Worm (Caenorhabditis elegans) whole organism, L1 larva: ENCODE measurements around the gene utx-1.

Experiments
- C34B4.2 ChIP-seq: sonication (generic microtip); optimal IDR thresholded peaks from 2 replicates; lab custom pipeline; 2017; ENCODE audit warnings: mild to moderate bottlenecking, missing genetic modification characterization, missing compliant biosample characterization
- Y116A8C.19 ChIP-seq: sonication (generic microtip); optimal IDR thresholded peaks from 2 replicates; lab custom pipeline; 2016; ENCODE audit warnings: missing compliant biosample characterization, missing genetic modification characterization, borderline replicate concordance
- aha-1 ChIP-seq: fragments of 150-350 bp; optimal IDR thresholded peaks from 2 replicates; lab custom pipeline; 2014; ENCODE audit warnings: missing biosample characterization, missing genetic modification characterization
- alr-1 ChIP-seq: fragments of 200-800 bp; sonication (Bioruptor generic); optimal IDR thresholded peaks from 2 replicates; lab custom pipeline; 2018; ENCODE audit warnings: borderline replicate concordance, mild to moderate bottlenecking, missing genetic modification characterization, missing compliant biosample characterization
- aly-2 ChIP-seq: fragments of 150-350 bp; optimal IDR thresholded peaks from 2 replicates; lab custom pipeline; 2014; ENCODE audit warnings: missing biosample characterization, missing genetic modification characterization
- ama-1 ChIP-seq: fragments of 150-350 bp; optimal IDR thresholded peaks from 2 replicates; lab custom pipeline; 2014
- blmp-1 ChIP-seq: fragments of 150-350 bp; optimal IDR thresholded peaks from 2 replicates; lab custom pipeline; 2014; ENCODE audit warnings: missing biosample characterization, missing genetic modification characterization
- ceh-88 ChIP-seq: fragments of 200-800 bp; sonication (Bioruptor generic); IDR thresholded peaks from 2 replicates; pipeline ENCODE4 v1.3.6; 2022; ENCODE audit warnings: missing genetic modification characterization, missing compliant biosample characterization
- ceh-90 ChIP-seq: sonication (generic microtip); optimal IDR thresholded peaks from 2 replicates; lab custom pipeline; 2016; ENCODE audit warnings: missing genetic modification characterization, missing compliant biosample characterization
- dsc-1 ChIP-seq: sonication (generic microtip); optimal IDR thresholded peaks from 2 replicates; lab custom pipeline; 2016; ENCODE audit warnings: mild to moderate bottlenecking, missing genetic modification characterization, missing compliant biosample characterization
- efl-1 ChIP-seq, 4 experiments: fragments of 150-350 bp; optimal IDR thresholded peaks in 3 of 4; peaks in 1 of 4; 1 replicate in 1 of 4; 2 replicates in 3 of 4; lab custom pipeline; 2014; ENCODE audit warnings: missing biosample characterization in 2 of 4, missing genetic modification characterization in 2 of 4, missing genetic modification reagents in 2 of 4
- efl-3 ChIP-seq: fragments of 200-800 bp; sonication (Bioruptor generic); optimal IDR thresholded peaks from 2 replicates; lab custom pipeline; 2018; ENCODE audit warnings: mild to moderate bottlenecking, missing genetic modification characterization, missing compliant biosample characterization
- egl-27 ChIP-seq, 2 experiments: fragments of 150-350 bp in 1 of 2; sonication (generic microtip); optimal IDR thresholded peaks; 3 replicates each; lab custom pipeline; 2017 to 2018; ENCODE audit warnings: missing biosample characterization in 2 of 2, missing genetic modification characterization in 2 of 2, missing genetic modification reagents in 2 of 2
- elt-2 ChIP-seq: sonication (generic microtip); optimal IDR thresholded peaks from 2 replicates; lab custom pipeline; 2016; ENCODE audit warnings: missing genetic modification characterization, mild to moderate bottlenecking, inconsistent platforms, missing compliant biosample characterization, missing genetic modification reagents
- elt-3 ChIP-seq, 6 experiments: fragments of 150-350 bp in 1 of 6; sonication (generic microtip); optimal IDR thresholded peaks; 2 replicates each; lab custom pipeline; 2017 to 2018; ENCODE audit warnings: missing biosample characterization in 6 of 6, missing genetic modification characterization in 6 of 6, inconsistent platforms in 1 of 6
- fkh-8 ChIP-seq: sonication (generic microtip); optimal IDR thresholded peaks from 2 replicates; lab custom pipeline; 2016; ENCODE audit warnings: mild to moderate bottlenecking, missing genetic modification characterization, missing compliant biosample characterization
- hlh-17 ChIP-seq: fragments of 200-800 bp; sonication (Bioruptor generic); optimal IDR thresholded peaks from 2 replicates; lab custom pipeline; 2018; ENCODE audit warnings: missing genetic modification characterization, mild to moderate bottlenecking, missing compliant biosample characterization, moderate library complexity, borderline replicate concordance
- hlh-4 ChIP-seq: sonication (generic microtip); optimal IDR thresholded peaks from 2 replicates; lab custom pipeline; 2016; ENCODE audit warnings: mild to moderate bottlenecking, missing genetic modification characterization, missing compliant biosample characterization
- hpl-2 ChIP-seq: fragments of 150-350 bp; optimal IDR thresholded peaks from 2 replicates; lab custom pipeline; 2014; ENCODE audit warnings: missing biosample characterization, missing genetic modification reagents, missing genetic modification characterization
- isw-1 ChIP-seq: fragments of 200-800 bp; sonication (Bioruptor generic); IDR thresholded peaks from 2 replicates; pipeline ENCODE4 v1.3.6; 2022; ENCODE audit warnings: missing genetic modification characterization, missing compliant biosample characterization
- lin-14 ChIP-seq: fragments of 200-800 bp; sonication (Bioruptor generic); optimal IDR thresholded peaks from 2 replicates; lab custom pipeline; 2018; ENCODE audit warnings: mild to moderate bottlenecking, missing genetic modification characterization, moderate library complexity, missing compliant biosample characterization
- lin-15B ChIP-seq: fragments of 150-350 bp; sonication (generic microtip); optimal IDR thresholded peaks from 3 replicates; lab custom pipeline; 2014; ENCODE audit warnings: missing biosample characterization, missing genetic modification characterization
- lin-35 ChIP-seq, 2 experiments: fragments of 150-350 bp; optimal IDR thresholded peaks; 2 replicates each; lab custom pipeline; 2014; ENCODE audit warnings: missing biosample characterization in 2 of 2, missing genetic modification characterization in 2 of 2, missing genetic modification reagents in 2 of 2
- lsy-2 ChIP-seq, 2 experiments: fragments of 150-350 bp; optimal IDR thresholded peaks; 2 replicates each; lab custom pipeline; 2014; ENCODE audit warnings: missing biosample characterization in 2 of 2, missing genetic modification characterization in 2 of 2
- mab-9 ChIP-seq: fragments of 200-800 bp; sonication (Bioruptor generic); IDR thresholded peaks from 2 replicates; pipeline ENCODE4 v1.3.6; 2022; ENCODE audit warnings: missing genetic modification reagents, missing genetic modification characterization, missing compliant biosample characterization
- mep-1 ChIP-seq: fragments of 150-350 bp; optimal IDR thresholded peaks from 2 replicates; lab custom pipeline; 2014; ENCODE audit warnings: missing biosample characterization, missing genetic modification characterization
- nhr-11 ChIP-seq: fragments of 150-350 bp; optimal IDR thresholded peaks from 2 replicates; lab custom pipeline; 2014; ENCODE audit warnings: missing biosample characterization, missing genetic modification characterization
- nhr-20 ChIP-seq: sonication (generic microtip); optimal IDR thresholded peaks from 2 replicates; lab custom pipeline; 2016; ENCODE audit warnings: mild to moderate bottlenecking, missing genetic modification characterization, missing compliant biosample characterization
- nhr-47 ChIP-seq: sonication (generic microtip); optimal IDR thresholded peaks from 2 replicates; lab custom pipeline; 2016; ENCODE audit warnings: mild to moderate bottlenecking, missing genetic modification characterization, moderate library complexity, missing compliant biosample characterization
- nhr-71 ChIP-seq: sonication (generic microtip); optimal IDR thresholded peaks from 2 replicates; lab custom pipeline; 2016; ENCODE audit warnings: mild to moderate bottlenecking, missing genetic modification characterization, moderate library complexity, missing compliant biosample characterization
- nhr-77 ChIP-seq: fragments of 150-350 bp; optimal IDR thresholded peaks from 2 replicates; lab custom pipeline; 2014; ENCODE audit warnings: missing biosample characterization, missing genetic modification characterization
- nhr-85 ChIP-seq: sonication (generic microtip); peaks from one replicate; lab custom pipeline; 2016; ENCODE audit warnings: missing genetic modification characterization, inconsistent platforms, missing compliant biosample characterization
- nhr-90 ChIP-seq: sonication (generic microtip); optimal IDR thresholded peaks from 2 replicates; lab custom pipeline; 2016; ENCODE audit warnings: mild to moderate bottlenecking, missing genetic modification characterization, missing compliant biosample characterization; ENCODE audit not compliant: poor library complexity
- pag-3 ChIP-seq: sonication (generic microtip); optimal IDR thresholded peaks from 2 replicates; lab custom pipeline; 2017; ENCODE audit warnings: missing genetic modification characterization, mild to moderate bottlenecking, missing compliant biosample characterization, antibody characterized with exemption, borderline replicate concordance; ENCODE audit not compliant: insufficient read depth
- pax-3 ChIP-seq: fragments of 200-800 bp; sonication (Bioruptor generic); optimal IDR thresholded peaks from 2 replicates; lab custom pipeline; 2018; ENCODE audit warnings: mild to moderate bottlenecking, missing genetic modification characterization, moderate library complexity, missing compliant biosample characterization
- skn-1 ChIP-seq: fragments of 150-350 bp; optimal IDR thresholded peaks from 2 replicates; lab custom pipeline; 2014; ENCODE audit warnings: missing biosample characterization, missing genetic modification characterization
- sox-4 ChIP-seq: sonication (generic microtip); optimal IDR thresholded peaks from 2 replicates; lab custom pipeline; 2016; ENCODE audit warnings: missing genetic modification characterization, missing compliant biosample characterization
- sptf-1 ChIP-seq: fragments of 150-350 bp; optimal IDR thresholded peaks from 2 replicates; lab custom pipeline; 2014; ENCODE audit warnings: missing biosample characterization, missing genetic modification characterization
- unc-130 ChIP-seq: fragments of 150-350 bp; optimal IDR thresholded peaks from 2 replicates; lab custom pipeline; 2017; ENCODE audit warnings: missing biosample characterization, missing genetic modification characterization, inconsistent platforms
- unc-98 ChIP-seq: fragments of 200-800 bp; sonication (Bioruptor generic); IDR thresholded peaks from 2 replicates; pipeline ENCODE4 v1.3.6; 2022; ENCODE audit warnings: missing genetic modification characterization, missing compliant biosample characterization
- xbp-1 ChIP-seq: sonication (generic microtip); optimal IDR thresholded peaks from 2 replicates; lab custom pipeline; 2016; ENCODE audit warnings: missing genetic modification characterization, missing compliant biosample characterization
- zag-1 ChIP-seq: fragments of 150-350 bp; optimal IDR thresholded peaks from 2 replicates; lab custom pipeline; 2014; ENCODE audit warnings: missing biosample characterization, missing genetic modification characterization
- zip-4 ChIP-seq: fragments of 200-800 bp; sonication (Bioruptor generic); optimal IDR thresholded peaks from 2 replicates; lab custom pipeline; 2018; ENCODE audit warnings: mild to moderate bottlenecking, missing genetic modification characterization, moderate library complexity, missing compliant biosample characterization
- ztf-4 ChIP-seq: fragments of 150-350 bp; optimal IDR thresholded peaks from 2 replicates; lab custom pipeline; 2014; ENCODE audit warnings: missing biosample characterization, missing genetic modification characterization

utx-1 gene

ce11 chrX:8566521-8567032 lies 9.6 kb downstream of the utx-1 start:
- TF ChIP-seq lin-15B (tag; lab: Kevin White, UChicago) (no peak), fkh-8 (peak; percentile 77), nhr-20 (tag; lab: Kevin White, UChicago) (no peak), nhr-47 (peak; percentile 56), lin-14 (GFP tag; lab: Kevin White, UChicago) (no peak), nhr-11 (tag; lab: Kevin White, UChicago) (peak; percentile 42), sptf-1 (no peak), pag-3 (no peak), sox-4 (tag; lab: Kevin White, UChicago) (peak; percentile 39), ztf-4 (tag; lab: Kevin White, UChicago) (no peak), egl-27 (tag; optimal IDR thresholded peaks at IDR 0.05; lab: Kevin White, UChicago) (no peak), xbp-1 (tag; lab: Kevin White, UChicago) (no peak), efl-3 (GFP tag; lab: Kevin White, UChicago) (no peak), pax-3 (tag; lab: Kevin White, UChicago) (no peak), hlh-4 (peak; percentile 55), unc-130 (tag; lab: Kevin White, UChicago) (no peak), aly-2 (tag; lab: Kevin White, UChicago) (no peak), efl-1 (optimal IDR thresholded peaks at IDR 0.05; lab: Kevin White, UChicago) (no peak), efl-1 (GFP tag; optimal IDR thresholded peaks at IDR 0.05 in 1 of 2; lab: Kevin White, UChicago) (no peak), nhr-71 (tag; lab: Kevin White, UChicago) (peak; percentile 54), elt-3 (tag; optimal IDR thresholded peaks at IDR 0.05; lab: Kevin White, UChicago) (no peak), nhr-85 (peak; percentile 13), nhr-90 (tag; lab: Kevin White, UChicago) (no peak), lin-35 (GFP tag; optimal IDR thresholded peaks at IDR 0.05; lab: Kevin White, UChicago) (no peak), ceh-90 (tag; lab: Kevin White, UChicago) (no peak), alr-1 (tag; lab: Kevin White, UChicago) (no peak), zag-1 (tag; lab: Kevin White, UChicago) (no peak)

ce11 chrX:8567166-8567565 lies 10.2 kb downstream of the utx-1 start:
- TF ChIP-seq nhr-85 (peak; percentile 40), efl-1 (optimal IDR thresholded peaks at IDR 0.05; lab: Kevin White, UChicago) (no peak), efl-1 (GFP tag; optimal IDR thresholded peaks at IDR 0.05 in 1 of 2; lab: Kevin White, UChicago) (no peak), nhr-47 (no peak), blmp-1 (peak; percentile 32), lsy-2 (tag; optimal IDR thresholded peaks at IDR 0.05; lab: Kevin White, UChicago) (no peak), lin-14 (GFP tag; lab: Kevin White, UChicago) (peak; percentile 24), elt-3 (tag; optimal IDR thresholded peaks at IDR 0.05; lab: Kevin White, UChicago) (peak in 3 of 6 experiments; percentile 2 to 12 (median 10)), aha-1 (no peak)

- TF ChIP-seq C34B4.2 (tag; lab: Kevin White, UChicago): no peak
- no peak for TF ChIP-seq fkh-8
- no peak for TF ChIP-seq Y116A8C.19 (tag; lab: Kevin White, UChicago)
- no peak for TF ChIP-seq nhr-20 (tag; lab: Kevin White, UChicago)
- no peak for TF ChIP-seq efl-1 (optimal IDR thresholded peaks at IDR 0.05; lab: Kevin White, UChicago)
- TF ChIP-seq efl-1 (GFP tag; optimal IDR thresholded peaks at IDR 0.05 in 1 of 2; lab: Kevin White, UChicago): peak in 1 of 2 experiments; percentile 55
- TF ChIP-seq hlh-17 (GFP tag; lab: Kevin White, UChicago): no peak
- TF ChIP-seq, all 84 proteins: peak for 1
These were observed 10.9 kb downstream of the utx-1 start for ce11 chrX:8567823-8568314.

- TF ChIP-seq dsc-1 (tag; lab: Kevin White, UChicago): no peak
- TF ChIP-seq isw-1 (GFP tag; lab: Robert Waterston, UW): no peak
- no peak for TF ChIP-seq ceh-90 (tag; lab: Kevin White, UChicago)
- TF ChIP-seq mab-9 (GFP tag; lab: Robert Waterston, UW): no peak
- TF ChIP-seq mep-1 (tag; lab: Kevin White, UChicago): no peak
- TF ChIP-seq efl-3 (GFP tag; lab: Kevin White, UChicago): no peak
- no peak for TF ChIP-seq nhr-77 (tag; lab: Kevin White, UChicago)
- no peak for TF ChIP-seq ama-1 (lab: Kevin White, UChicago)
- no peak for TF ChIP-seq sptf-1
- no peak for TF ChIP-seq unc-98 (GFP tag; lab: Robert Waterston, UW)
- no peak for TF ChIP-seq ceh-88
- no peak for TF ChIP-seq lsy-2 (tag; optimal IDR thresholded peaks at IDR 0.05; lab: Kevin White, UChicago)
- no peak for TF ChIP-seq zip-4 (GFP tag; lab: Kevin White, UChicago)
- peak; percentile 86 for TF ChIP-seq elt-2 (tag; lab: Kevin White, UChicago)
- TF ChIP-seq efl-1 (optimal IDR thresholded peaks at IDR 0.05; lab: Kevin White, UChicago): no peak
- peak in 1 of 2 experiments; percentile 4 for TF ChIP-seq efl-1 (GFP tag; optimal IDR thresholded peaks at IDR 0.05 in 1 of 2; lab: Kevin White, UChicago)
- peak; percentile 30 for TF ChIP-seq blmp-1
- no peak for TF ChIP-seq hpl-2
- TF ChIP-seq skn-1 (tag; lab: Kevin White, UChicago): no peak
These were observed 11.5 kb downstream of the utx-1 start for ce11 chrX:8568423-8568903.
